Fruit fly (Drosophila melanogaster) whole organism, embryonic: Measurements from ENCODE around the gene CG14966.

ENCODE experiments used
- Adf1 ChIP-seq: fragments of 200-800 bp; sonication (Bioruptor generic); IDR thresholded peaks from 2 replicates; pipeline ENCODE4 v1.3.6; 2022; ENCODE audit warnings: missing biosample characterization, missing genetic modification characterization
- Antp ChIP-seq: fragments of 200-800 bp; sonication (Bioruptor generic); optimal IDR thresholded peaks from 3 replicates; lab custom pipeline; 2016; ENCODE audit warnings: missing biosample characterization, missing genetic modification characterization
- Atf6 ChIP-seq: fragments of 200-800 bp; sonication (Bioruptor generic); IDR thresholded peaks from 2 replicates; pipeline ENCODE4 v1.3.6; 2022; ENCODE audit warnings: missing biosample characterization, missing genetic modification characterization
- Blimp-1 ChIP-seq: fragments of 200-800 bp; sonication (Bioruptor generic); optimal IDR thresholded peaks from 3 replicates; lab custom pipeline; 2018; ENCODE audit warnings: missing biosample characterization, missing genetic modification characterization, mild to moderate bottlenecking, moderate library complexity, missing genetic modification reagents
- CG11085 ChIP-seq: fragments of 200-800 bp; sonication (Bioruptor generic); IDR thresholded peaks from 2 replicates; pipeline ENCODE4 v1.3.6; 2022; ENCODE audit warnings: missing biosample characterization, missing genetic modification characterization
- CG1233 ChIP-seq: fragments of 200-800 bp; sonication (Bioruptor generic); optimal IDR thresholded peaks from 4 replicates; lab custom pipeline; 2018; ENCODE audit warnings: missing biosample characterization, mild to moderate bottlenecking, missing genetic modification characterization
- CG12769 ChIP-seq: fragments of 200-800 bp; sonication (Bioruptor generic); optimal IDR thresholded peaks from 2 replicates; lab custom pipeline; 2019; ENCODE audit warnings: missing biosample characterization, mild to moderate bottlenecking, missing genetic modification characterization, moderate library complexity
- CG13123 ChIP-seq: fragments of 200-800 bp; sonication (Bioruptor generic); optimal IDR thresholded peaks from 2 replicates; lab custom pipeline; 2016; ENCODE audit warnings: missing biosample characterization, missing genetic modification characterization
- CG13424 ChIP-seq: fragments of 200-800 bp; sonication (Bioruptor generic); optimal IDR thresholded peaks from 2 replicates; lab custom pipeline; 2019; ENCODE audit warnings: missing biosample characterization, mild to moderate bottlenecking, missing genetic modification characterization, moderate library complexity
- CG14050 ChIP-seq: fragments of 200-800 bp; sonication (Bioruptor generic); IDR thresholded peaks from 3 replicates; pipeline ENCODE4 v1.3.6; 2022; ENCODE audit warnings: missing biosample characterization, missing genetic modification characterization
- CG14441 ChIP-seq: fragments of 200-800 bp; sonication (Bioruptor generic); IDR thresholded peaks from 2 replicates; pipeline ENCODE4 v1.3.6; 2022; ENCODE audit warnings: missing biosample characterization, missing genetic modification characterization
- CG15696 ChIP-seq: fragments of 200-800 bp; sonication (Bioruptor generic); optimal IDR thresholded peaks from 2 replicates; lab custom pipeline; 2019; ENCODE audit warnings: missing biosample characterization, mild to moderate bottlenecking, missing genetic modification characterization, moderate library complexity
- CG18011 ChIP-seq: fragments of 200-800 bp; sonication (Bioruptor generic); optimal IDR thresholded peaks from 2 replicates; lab custom pipeline; 2017; ENCODE audit warnings: missing biosample characterization, missing genetic modification characterization, mild to moderate bottlenecking, moderate library complexity, missing genotype
- CG18764 ChIP-seq: fragments of 200-800 bp; sonication (Bioruptor generic); optimal IDR thresholded peaks from 3 replicates; lab custom pipeline; 2016; ENCODE audit warnings: missing biosample characterization, missing genetic modification characterization
- CG32532 ChIP-seq: fragments of 200-800 bp; sonication (Bioruptor generic); IDR thresholded peaks from 2 replicates; pipeline ENCODE4 v1.3.6; 2022; ENCODE audit warnings: missing biosample characterization, missing genetic modification characterization
- CG4424 ChIP-seq: fragments of 200-800 bp; sonication (Bioruptor generic); optimal IDR thresholded peaks from 3 replicates; lab custom pipeline; 2016; ENCODE audit warnings: missing biosample characterization, missing genetic modification characterization
- CG4730 ChIP-seq: fragments of 200-800 bp; sonication (Bioruptor generic); IDR thresholded peaks from 2 replicates; pipeline ENCODE4 v1.3.6; 2022; ENCODE audit warnings: missing biosample characterization, missing genetic modification characterization
- CG8478 ChIP-seq: fragments of >200 bp; optimal IDR thresholded peaks from 2 replicates; lab custom pipeline; 2018
- CTCF ChIP-seq: fragments of 200-800 bp; sonication (Bioruptor generic); optimal IDR thresholded peaks from 2 replicates; lab custom pipeline; 2017; ENCODE audit warnings: missing biosample characterization, mild to moderate bottlenecking, missing genetic modification characterization, moderate library complexity
- Camta ChIP-seq: fragments of 200-800 bp; sonication (Bioruptor generic); optimal IDR thresholded peaks from 2 replicates; lab custom pipeline; 2016; ENCODE audit warnings: missing biosample characterization, missing genetic modification characterization
- D19A ChIP-seq: fragments of 200-800 bp; optimal IDR thresholded peaks from 3 replicates; lab custom pipeline; 2019; ENCODE audit warnings: missing biosample characterization, mild to moderate bottlenecking, missing genetic modification characterization, moderate library complexity
- Dip2 ChIP-seq: fragments of 200-800 bp; sonication (Bioruptor generic); IDR thresholded peaks from 2 replicates; pipeline ENCODE4 v1.3.6; 2022; ENCODE audit warnings: missing biosample characterization, missing genetic modification characterization
- Hsf ChIP-seq: fragments of 200-800 bp; sonication (Bioruptor generic); optimal IDR thresholded peaks from 3 replicates; lab custom pipeline; 2016; ENCODE audit warnings: missing biosample characterization, missing genetic modification characterization
- Jarid2 ChIP-seq: fragments of 200-800 bp; sonication (Bioruptor generic); optimal IDR thresholded peaks from 3 replicates; lab custom pipeline; 2017; ENCODE audit warnings: mild to moderate bottlenecking, missing biosample characterization, missing genetic modification reagents, missing genetic modification characterization
- NC2α ChIP-seq: fragments of 200-800 bp; sonication (Bioruptor generic); optimal IDR thresholded peaks from 2 replicates; lab custom pipeline; 2016; ENCODE audit warnings: missing biosample characterization, missing genetic modification characterization
- PHDP ChIP-seq: fragments of 200-800 bp; sonication (Bioruptor generic); optimal IDR thresholded peaks from 3 replicates; lab custom pipeline; 2018; ENCODE audit warnings: missing biosample characterization, mild to moderate bottlenecking, missing genetic modification characterization, moderate library complexity
- Six4 ChIP-seq: fragments of 200-800 bp; sonication (Bioruptor generic); optimal IDR thresholded peaks from 2 replicates; lab custom pipeline; 2016; ENCODE audit warnings: missing biosample characterization, missing genetic modification characterization
- Ssrp ChIP-seq: fragments of 200-800 bp; sonication (Bioruptor generic); optimal IDR thresholded peaks from 2 replicates; lab custom pipeline; 2018; ENCODE audit warnings: missing biosample characterization, mild to moderate bottlenecking, missing genetic modification characterization, moderate library complexity
- cg ChIP-seq: fragments of 200-800 bp; sonication (Bioruptor generic); optimal IDR thresholded peaks from 3 replicates; lab custom pipeline; 2019; ENCODE audit warnings: missing biosample characterization, mild to moderate bottlenecking, missing genetic modification characterization, moderate library complexity
- chinmo ChIP-seq: fragments of 200-800 bp; sonication (Bioruptor generic); IDR thresholded peaks from 4 replicates; pipeline ENCODE4 v1.3.6; 2022; ENCODE audit warnings: missing biosample characterization, missing genetic modification characterization; ENCODE audit not compliant: partially characterized antibody
- corto ChIP-seq: fragments of 200-800 bp; sonication (Bioruptor generic); optimal IDR thresholded peaks from 2 replicates; lab custom pipeline; 2016; ENCODE audit warnings: missing biosample characterization, mild to moderate bottlenecking, missing genetic modification characterization, moderate library complexity
- da ChIP-seq: fragments of 200-800 bp; sonication (Bioruptor generic); optimal IDR thresholded peaks from 2 replicates; lab custom pipeline; 2016; ENCODE audit warnings: missing biosample characterization, missing genetic modification characterization
- dati ChIP-seq: fragments of 200-800 bp; sonication (Bioruptor generic); IDR thresholded peaks from 2 replicates; pipeline ENCODE4 v1.3.6; 2022; ENCODE audit warnings: missing biosample characterization, missing genetic modification characterization
- dmrt11E ChIP-seq: fragments of 200-800 bp; sonication (Bioruptor generic); optimal IDR thresholded peaks from 3 replicates; lab custom pipeline; 2018; ENCODE audit warnings: missing biosample characterization, mild to moderate bottlenecking, missing genetic modification characterization, moderate library complexity
- dmrt99B ChIP-seq: fragments of 200-800 bp; sonication (Bioruptor generic); optimal IDR thresholded peaks from 2 replicates; lab custom pipeline; 2018; ENCODE audit warnings: missing biosample characterization, mild to moderate bottlenecking, missing genetic modification characterization, moderate library complexity
- ftz-f1 ChIP-seq: fragments of 200-800 bp; sonication (Bioruptor generic); optimal IDR thresholded peaks from 2 replicates; lab custom pipeline; 2016; ENCODE audit warnings: missing biosample characterization, missing genetic modification characterization
- gcm2 ChIP-seq: fragments of 200-800 bp; sonication (Bioruptor generic); optimal IDR thresholded peaks from 2 replicates; lab custom pipeline; 2016; ENCODE audit warnings: missing biosample characterization, missing genetic modification characterization
- h ChIP-seq: fragments of >200 bp; optimal IDR thresholded peaks from 2 replicates; lab custom pipeline; 2017
- hth ChIP-seq: fragments of >200 bp; optimal IDR thresholded peaks from 2 replicates; lab custom pipeline; 2017; ENCODE audit warnings: inconsistent platforms
- jigr1 ChIP-seq: fragments of 200-800 bp; sonication (Bioruptor generic); IDR thresholded peaks from 3 replicates; pipeline ENCODE4 v1.3.6; 2022; ENCODE audit warnings: missing biosample characterization, missing genetic modification characterization
- maf-S ChIP-seq: fragments of 200-800 bp; sonication (Bioruptor generic); optimal IDR thresholded peaks from 2 replicates; lab custom pipeline; 2016; ENCODE audit warnings: missing biosample characterization, missing genetic modification characterization
- mirr ChIP-seq: fragments of 200-800 bp; sonication (Bioruptor generic); optimal IDR thresholded peaks from 3 replicates; lab custom pipeline; 2018; ENCODE audit warnings: missing biosample characterization, mild to moderate bottlenecking, missing genetic modification characterization
- mld ChIP-seq: fragments of 200-800 bp; sonication (Bioruptor generic); IDR thresholded peaks from 3 replicates; pipeline ENCODE4 v1.3.6; 2022; ENCODE audit warnings: missing biosample characterization, missing genetic modification characterization; ENCODE audit not compliant: partially characterized antibody
- prd ChIP-seq, 3 experiments: fragments of >200 bp in 2 of 3; fragments of 200-800 bp in 1 of 3; sonication (Bioruptor generic) in 1 of 3; optimal IDR thresholded peaks in 2 of 3; IDR thresholded peaks in 1 of 3; 2 replicates in 2 of 3; 3 replicates in 1 of 3; pipeline versions ENCODE4 v1.3.6 to Lab custom; 2017 to 2022; ENCODE audit warnings: missing biosample characterization in 1 of 3, missing genetic modification characterization in 1 of 3
- repo ChIP-seq: fragments of 200-800 bp; sonication (Bioruptor generic); optimal IDR thresholded peaks from 2 replicates; lab custom pipeline; 2016; ENCODE audit warnings: missing biosample characterization, missing genetic modification characterization
- rib ChIP-seq: fragments of 200-800 bp; sonication (Bioruptor generic); IDR thresholded peaks from 2 replicates; pipeline ENCODE4 v1.3.6; 2022; ENCODE audit warnings: missing biosample characterization, missing genetic modification characterization
- sna ChIP-seq: fragments of 200-800 bp; sonication (Bioruptor generic); IDR thresholded peaks from 2 replicates; pipeline ENCODE4 v1.3.6; 2022; ENCODE audit warnings: missing biosample characterization, missing genetic modification characterization; ENCODE audit not compliant: partially characterized antibody
- toy ChIP-seq: fragments of 200-800 bp; sonication (Bioruptor generic); IDR thresholded peaks from 2 replicates; pipeline ENCODE4 v1.3.6; 2022; ENCODE audit warnings: missing biosample characterization, missing genetic modification characterization
- vfl ChIP-seq: fragments of 200-800 bp; sonication (Bioruptor generic); optimal IDR thresholded peaks from 2 replicates; lab custom pipeline; 2016; ENCODE audit warnings: missing biosample characterization, missing genetic modification characterization
- zen ChIP-seq: fragments of 200-800 bp; sonication (Bioruptor generic); optimal IDR thresholded peaks from 3 replicates; lab custom pipeline; 2018; ENCODE audit warnings: missing biosample characterization, mild to moderate bottlenecking, missing genetic modification characterization, moderate library complexity

The CG14966 gene

DNA sequence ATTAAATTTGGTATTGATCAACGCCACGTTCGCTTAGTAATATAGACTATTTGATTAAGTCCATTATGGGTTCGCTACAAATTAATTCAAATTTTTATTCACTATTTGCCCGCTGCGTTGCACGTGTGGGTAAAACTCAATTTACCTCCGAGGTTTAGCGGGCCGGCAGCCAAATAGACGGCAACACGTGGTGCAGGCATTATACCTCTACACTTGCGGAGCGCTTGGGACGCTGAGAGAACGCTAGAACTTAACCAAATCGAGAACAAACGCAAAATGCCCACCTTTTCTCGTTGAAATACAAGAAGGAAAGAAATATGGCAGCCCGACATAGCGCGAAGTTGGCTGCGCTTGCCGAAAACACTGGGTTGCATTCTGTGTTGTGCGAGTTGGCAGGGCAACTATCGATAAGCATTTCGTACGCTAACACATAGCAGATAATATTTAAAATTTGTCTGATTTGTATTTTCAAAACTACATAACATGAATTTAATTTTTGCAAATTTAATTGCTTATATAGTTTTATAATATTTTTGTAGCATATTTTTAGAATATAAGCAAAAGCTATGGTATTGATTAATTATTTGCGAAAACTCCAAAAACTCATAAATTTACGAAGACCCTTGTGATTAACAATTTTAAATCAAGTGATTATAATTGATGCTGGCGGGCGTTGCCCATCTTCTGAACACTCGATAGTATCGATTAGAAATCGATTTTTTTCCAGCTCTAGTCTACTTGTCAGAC is 25.4 kb upstream of the CG14966 start, which contains the start of the genes RpL28 and eIF1 (continued):
- TF ChIP-seq CG14050 (GFP tag; lab: Robert Waterston, UW) (peak; percentile 85), gcm2 (peak; percentile 90), CG18011 (GFP tag; lab: Kevin White, UChicago) (peak; percentile 83), dmrt99B (tag; lab: Kevin White, UChicago) (no peak), Jarid2 (GFP tag; lab: Kevin White, UChicago) (peak; percentile 78), PHDP (tag; lab: Kevin White, UChicago) (peak; percentile 84), mirr (GFP tag; lab: Kevin White, UChicago) (peak; percentile 94), ftz-f1 (GFP tag; lab: Kevin White, UChicago) (peak; percentile 52), CG18764 (GFP tag; lab: Kevin White, UChicago) (peak; percentile 88), CG1233 (GFP tag; lab: Kevin White, UChicago) (peak; percentile 96), CG12769 (no peak), jigr1 (GFP tag; lab: Robert Waterston, UW) (peak; percentile 60; the same call in 1 of the 3 replicates), CG14441 (peak; percentile 87), CG4730 (GFP tag; lab: Robert Waterston, UW) (peak; percentile 69), Atf6 (GFP tag; lab: Robert Waterston, UW) (peak; percentile 76), CG15696 (tag; lab: Kevin White, UChicago) (peak; percentile 62), CG13424 (peak; percentile 76), corto (GFP tag; lab: Kevin White, UChicago) (peak; percentile 40), NC2α (GFP tag; lab: Kevin White, UChicago) (peak; percentile 83), cg (GFP tag; lab: Kevin White, UChicago) (no peak), chinmo (GFP tag; lab: Robert Waterston, UW) (0 out of 4 replicates have a peak, but pooled peaks have one; percentile 53), CG4424 (GFP tag; lab: Kevin White, UChicago) (peak; percentile 93), dmrt11E (tag; lab: Kevin White, UChicago) (peak; percentile 87), h (lab: Kevin White, UChicago) (no peak), CG13123 (GFP tag; lab: Kevin White, UChicago) (peak; percentile 100), CG11085 (GFP tag; lab: Robert Waterston, UW) (peak; percentile 87), toy (GFP tag; lab: Robert Waterston, UW) (peak; percentile 62; the same call in 1 of the 2 replicates), da (GFP tag; lab: Kevin White, UChicago) (peak; percentile 89), D19A (tag; lab: Kevin White, UChicago) (peak; percentile 59), vfl (GFP tag; lab: Kevin White, UChicago) (peak; percentile 88), repo (GFP tag; lab: Kevin White, UChicago) (peak; percentile 92), mld (GFP tag; lab: Robert Waterston, UW) (0 out of 3 replicates have a peak, but pooled peaks have one; percentile 39), dati (GFP tag; lab: Robert Waterston, UW) (peak; percentile 86), Dip2 (GFP tag; lab: Robert Waterston, UW) (no peak), Hsf (peak; percentile 94), Antp (GFP tag; lab: Kevin White, UChicago) (peak; percentile 87), prd (optimal IDR thresholded peaks at IDR 0.05; lab: Kevin White, UChicago) (no peak), prd (GFP tag; IDR thresholded peaks at IDR 0.05; lab: Robert Waterston, UW) (peak; percentile 74), Ssrp (tag; lab: Kevin White, UChicago) (peak; percentile 77), Six4 (GFP tag; lab: Kevin White, UChicago) (peak; percentile 90), CG8478 (lab: Kevin White, UChicago) (no peak), Camta (GFP tag; lab: Kevin White, UChicago) (peak; percentile 91), CTCF (GFP tag; lab: Kevin White, UChicago) (peak; percentile 67), CG32532 (peak; percentile 81), hth (lab: Kevin White, UChicago) (no peak), zen (tag; lab: Kevin White, UChicago) (peak; percentile 88), Blimp-1 (peak; percentile 69), maf-S (GFP tag; lab: Kevin White, UChicago) (peak; percentile 87), Adf1 (GFP tag; lab: Robert Waterston, UW) (peak; percentile 58), rib (GFP tag; lab: Robert Waterston, UW) (0 out of 2 replicates have a peak, but pooled peaks have one; percentile 28), sna (GFP tag; lab: Robert Waterston, UW) (peak; percentile 73)
